Worm (Caenorhabditis elegans): Measurements from ENCODE around the gene plx-1.

DNA sequence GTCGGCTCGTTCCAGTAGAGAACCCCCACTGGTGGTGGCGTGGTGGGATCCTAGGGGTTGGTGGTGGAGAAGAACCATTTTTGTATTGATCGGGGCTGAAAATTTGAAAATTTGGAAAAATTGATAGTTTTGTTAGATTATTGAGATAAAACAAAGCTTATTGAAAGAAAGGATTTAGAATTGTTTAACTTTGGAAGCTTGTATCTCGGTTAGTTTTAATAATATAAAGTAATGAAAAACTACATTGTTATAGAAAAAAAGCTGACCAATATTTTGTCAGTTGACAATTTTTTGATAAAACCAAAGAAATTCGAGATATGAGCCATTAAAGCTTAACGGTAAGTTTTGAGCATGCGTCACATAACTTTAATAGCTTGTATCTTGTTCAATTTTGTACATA is 70.6 kb downstream of the plx-1 start, which contains the start of gene abhd-14:
- no peak for TF ChIP-seq ama-1 (optimal IDR thresholded peaks at IDR 0.05)
- no peak for TF ChIP-seq hmbx-1 (tag; optimal IDR thresholded peaks at IDR 0.05)
- no peak for TF ChIP-seq ceh-13 (GFP tag; optimal IDR thresholded peaks at IDR 0.05)
- TF ChIP-seq sea-1 (GFP tag; conservative IDR thresholded peaks at IDR 0.05): no peak
- no peak for TF ChIP-seq ets-7 (tag; optimal IDR thresholded peaks at IDR 0.05)
- TF ChIP-seq aly-1 (tag; optimal IDR thresholded peaks at IDR 0.05): no peak
- no peak for TF ChIP-seq flt-1 (GFP tag; IDR thresholded peaks at IDR 0.05)
- TF ChIP-seq tbx-11 (GFP tag; IDR thresholded peaks at IDR 0.05): no peak
